Fruit fly (Drosophila melanogaster): ENCODE data around the gene pasi1.
A peak's percentile ranks its signal among the peaks of the same experiment; 100 is the strongest.

The pasi1 gene

DNA sequence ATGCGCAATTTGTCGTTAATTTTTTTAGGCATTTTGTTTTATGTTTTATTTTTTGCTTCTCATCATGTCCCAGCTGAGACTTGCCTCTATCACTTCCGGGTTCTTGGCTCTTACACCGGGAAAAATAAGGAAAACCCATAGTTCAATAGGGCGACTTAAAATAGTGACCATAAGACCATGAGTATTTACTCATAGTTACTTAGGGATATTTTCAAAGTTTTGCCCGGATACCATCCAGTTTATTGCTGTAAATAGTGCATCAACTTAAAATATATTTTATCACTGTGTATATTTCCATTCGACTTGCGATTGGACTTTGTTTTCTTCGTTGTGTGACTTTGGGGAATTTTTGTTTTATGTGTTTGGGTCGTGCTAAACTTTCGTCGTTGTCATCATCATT is 23.9 kb downstream of the pasi1 start (continued):
- TF ChIP-seq Ravus (GFP tag; IDR thresholded peaks at IDR 0.05) (no peak), CG14050 (GFP tag; IDR thresholded peaks at IDR 0.05) (no peak), rib (GFP tag; IDR thresholded peaks at IDR 0.05) (no peak), NfI (GFP tag; optimal IDR thresholded peaks at IDR 0.05) (peak; percentile 43), CG17385 (GFP tag; optimal IDR thresholded peaks at IDR 0.05) (peak; percentile 17), dan (GFP tag; IDR thresholded peaks at IDR 0.05) (no peak), Gug (GFP tag; IDR thresholded peaks at IDR 0.05) (no peak), CG13624 (GFP tag; optimal IDR thresholded peaks at IDR 0.05) (no peak), H2.0 (GFP tag; IDR thresholded peaks at IDR 0.05) (no peak), E2f2 (GFP tag; IDR thresholded peaks at IDR 0.05) (no peak), sqz (GFP tag; optimal IDR thresholded peaks at IDR 0.05) (no peak), gro (GFP tag; optimal IDR thresholded peaks at IDR 0.05) (peak; percentile 44), Fer3 (tag; optimal IDR thresholded peaks at IDR 0.05) (no peak), CG3726 (GFP tag; IDR thresholded peaks at IDR 0.05) (no peak), Hmr (GFP tag; optimal IDR thresholded peaks at IDR 0.05) (peak; percentile 59), CG8944 (GFP tag; optimal IDR thresholded peaks at IDR 0.05) (no peak), CG11696 (GFP tag; IDR thresholded peaks at IDR 0.05) (no peak), CG32532 (GFP tag; IDR thresholded peaks at IDR 0.05) (peak; percentile 38; the same call in 1 of the 2 replicates), emc (GFP tag; optimal IDR thresholded peaks at IDR 0.05) (no peak), CG4328 (GFP tag; optimal IDR thresholded peaks at IDR 0.05) (no peak), bsh (GFP tag; optimal IDR thresholded peaks at IDR 0.05) (peak in 1 of 2 experiments; percentile 41), twi (tag; optimal IDR thresholded peaks at IDR 0.05) (no peak), ewg (GFP tag; optimal IDR thresholded peaks at IDR 0.05) (no peak), Gsc (GFP tag; IDR thresholded peaks at IDR 0.05) (no peak), CG34422 (GFP tag; IDR thresholded peaks at IDR 0.05) (no peak), maf-S (GFP tag; optimal IDR thresholded peaks at IDR 0.05) (peak; percentile 2), grau (tag; optimal IDR thresholded peaks at IDR 0.05) (peak; percentile 47), CG1602 (GFP tag; optimal IDR thresholded peaks at IDR 0.05) (no peak), Xrp1 (GFP tag; IDR thresholded peaks at IDR 0.05) (no peak), z (GFP tag; IDR thresholded peaks at IDR 0.05) (no peak), Fer1 (GFP tag; optimal IDR thresholded peaks at IDR 0.05) (peak; percentile 19), run (tag; optimal IDR thresholded peaks at IDR 0.05) (no peak), dmrt99B (tag; optimal IDR thresholded peaks at IDR 0.05) (peak; percentile 30), her (GFP tag; optimal IDR thresholded peaks at IDR 0.05) (no peak), toy (GFP tag; IDR thresholded peaks at IDR 0.05) (no peak), Dbx (GFP tag; IDR thresholded peaks at IDR 0.05) (no peak), Blimp-1 (GFP tag; optimal IDR thresholded peaks at IDR 0.05) (no peak), knrl (GFP tag; IDR thresholded peaks at IDR 0.05; ENCODE audit: partially characterized antibody) (no peak), ato (GFP tag; IDR thresholded peaks at IDR 0.05; ENCODE audit: partially characterized antibody) (no peak), dimm (GFP tag; IDR thresholded peaks at IDR 0.05) (no peak), tx (GFP tag; optimal IDR thresholded peaks at IDR 0.05) (no peak), esg (GFP tag; conservative IDR thresholded peaks at IDR 0.05) (no peak), nerfin-2 (GFP tag; IDR thresholded peaks at IDR 0.05; ENCODE audit: partially characterized antibody) (no peak), Lim3 (GFP tag; IDR thresholded peaks at IDR 0.05) (no peak), HHEX (GFP tag; optimal IDR thresholded peaks at IDR 0.05) (no peak), MBD-R2 (GFP tag; IDR thresholded peaks at IDR 0.05) (no peak), CG17829 (tag; optimal IDR thresholded peaks at IDR 0.05) (no peak), sima (GFP tag; optimal IDR thresholded peaks at IDR 0.05) (no peak), CG15269 (tag; optimal IDR thresholded peaks at IDR 0.05) (peak; percentile 44), CG16815 (GFP tag; optimal IDR thresholded peaks at IDR 0.05) (no peak), cas (GFP tag; IDR thresholded peaks at IDR 0.05) (no peak), CG8924 (tag; optimal IDR thresholded peaks at IDR 0.05) (no peak)

Data from whole organism, embryonic.